Worm (Caenorhabditis elegans) whole organism, early embryonic: ENCODE measurements around the gene F36G3.1.

Source experiments
- F13C5.2 ChIP-seq: sonication (generic microtip); optimal IDR thresholded peaks from 2 replicates; lab custom pipeline; 2017; ENCODE audit warnings: mild to moderate bottlenecking, missing genetic modification characterization, inconsistent platforms, missing compliant biosample characterization
- hmbx-1 ChIP-seq: sonication (generic microtip); optimal IDR thresholded peaks from 2 replicates; lab custom pipeline; 2016; ENCODE audit warnings: mild to moderate bottlenecking, missing genetic modification characterization, missing compliant biosample characterization

- no peak for TF ChIP-seq F13C5.2
- no peak for TF ChIP-seq hmbx-1 (tag; lab: Kevin White, UChicago)
These were observed 33.2 kb upstream of the F36G3.1 start, which contains the start of gene dpy-22 for ce11 chrX:9822173-9822572.
